Worm (Caenorhabditis elegans) whole organism, early embryonic: Measurements from ENCODE around the gene F49F1.2.
"Not testable (repeated sequence)": the region's sequence is repeated elsewhere in the genome, so short reads cannot be mapped to it uniquely, and the experiment has no call there.

Experiments
- B0310.2 ChIP-seq: sonication (generic microtip); optimal IDR thresholded peaks from 2 replicates; lab custom pipeline; 2016; ENCODE audit warnings: mild to moderate bottlenecking, missing genetic modification characterization, missing compliant biosample characterization
- F13C5.2 ChIP-seq: sonication (generic microtip); optimal IDR thresholded peaks from 2 replicates; lab custom pipeline; 2017; ENCODE audit warnings: mild to moderate bottlenecking, missing genetic modification characterization, inconsistent platforms, missing compliant biosample characterization
- aly-1 ChIP-seq: sonication (generic microtip); optimal IDR thresholded peaks from 2 replicates; lab custom pipeline; 2016; ENCODE audit warnings: missing genetic modification characterization, missing compliant biosample characterization
- ama-1 ChIP-seq: fragments of 150-350 bp; optimal IDR thresholded peaks from 2 replicates; lab custom pipeline; 2014
- ceh-13 ChIP-seq: fragments of 200-800 bp; sonication (Bioruptor generic); optimal IDR thresholded peaks from 2 replicates; lab custom pipeline; 2018; ENCODE audit warnings: mild to moderate bottlenecking, missing genetic modification characterization, missing compliant biosample characterization
- ceh-36 ChIP-seq: sonication (generic microtip); optimal IDR thresholded peaks from 2 replicates; lab custom pipeline; 2016; ENCODE audit warnings: missing genetic modification characterization, inconsistent platforms, missing compliant biosample characterization
- ets-7 ChIP-seq: sonication (generic microtip); optimal IDR thresholded peaks from 2 replicates; lab custom pipeline; 2016; ENCODE audit warnings: missing genotype, missing genetic modification characterization, missing compliant biosample characterization
- flt-1 ChIP-seq: fragments of 200-800 bp; sonication (Bioruptor generic); IDR thresholded peaks from 2 replicates; pipeline ENCODE4 v1.3.6; 2022; ENCODE audit warnings: missing genetic modification characterization, missing compliant biosample characterization
- hmbx-1 ChIP-seq: sonication (generic microtip); optimal IDR thresholded peaks from 2 replicates; lab custom pipeline; 2016; ENCODE audit warnings: mild to moderate bottlenecking, missing genetic modification characterization, missing compliant biosample characterization
- hmg-4 ChIP-seq: fragments of 200-800 bp; sonication (Bioruptor generic); optimal IDR thresholded peaks from 2 replicates; lab custom pipeline; 2018; ENCODE audit warnings: mild to moderate bottlenecking, missing genetic modification characterization, missing compliant biosample characterization
- hnd-1 ChIP-seq: sonication (generic microtip); optimal IDR thresholded peaks from 2 replicates; lab custom pipeline; 2016; ENCODE audit warnings: missing genetic modification characterization, missing compliant biosample characterization
- pes-1 ChIP-seq: fragments of 200-800 bp; sonication (Bioruptor generic); IDR thresholded peaks from 2 replicates; pipeline ENCODE4 v1.3.6; 2022; ENCODE audit warnings: missing genetic modification reagents, missing genetic modification characterization, missing compliant biosample characterization
- scrt-1 ChIP-seq: fragments of 200-800 bp; sonication (Bioruptor generic); IDR thresholded peaks from 2 replicates; pipeline ENCODE4 v1.3.6; 2022; ENCODE audit warnings: missing genetic modification characterization, missing compliant biosample characterization
- sea-1 ChIP-seq: fragments of 200-800 bp; sonication (Bioruptor generic); conservative IDR thresholded peaks from 2 replicates; pipeline ENCODE4 v1.3.6; 2022; ENCODE audit warnings: missing genetic modification characterization, missing compliant biosample characterization
- tbx-11 ChIP-seq: fragments of 200-800 bp; sonication (Bioruptor generic); IDR thresholded peaks from 2 replicates; pipeline ENCODE4 v1.3.6; 2022; ENCODE audit warnings: missing genetic modification characterization, missing compliant biosample characterization
- tbx-37 ChIP-seq: fragments of 200-800 bp; sonication (Bioruptor generic); conservative IDR thresholded peaks from 2 replicates; pipeline ENCODE4 v1.3.6; 2022; ENCODE audit warnings: missing genetic modification reagents, missing genetic modification characterization, missing compliant biosample characterization
- tra-4 ChIP-seq: sonication (generic microtip); optimal IDR thresholded peaks from 2 replicates; lab custom pipeline; 2017; ENCODE audit warnings: missing genetic modification characterization, missing compliant biosample characterization

Gene F49F1.2

ce11 chrIV:4114526-4114925 lies 1.2 kb upstream of the F49F1.2 start, which contains the start of gene F49F1.15:
Gene F49F1.15 (minus strand): TSS chrIV:4114626.
- TF ChIP-seq pes-1 (no peak), aly-1 (tag; lab: Kevin White, UChicago) (no peak), hnd-1 (tag; lab: Kevin White, UChicago) (no peak), tra-4 (tag; lab: Kevin White, UChicago) (no peak), ets-7 (tag; lab: Kevin White, UChicago) (no peak), tbx-37 (GFP tag; lab: Robert Waterston, UW) (no peak)

ce11 chrIV:4117432-4117831 lies 1.7 kb downstream of the F49F1.2 start, which contains the start of gene drd-50:
Gene drd-50 (plus strand): TSS chrIV:4117732.
- TF ChIP-seq pes-1 (no peak), aly-1 (tag; lab: Kevin White, UChicago) (no peak), hnd-1 (tag; lab: Kevin White, UChicago) (no peak), F13C5.2 (no peak), flt-1 (GFP tag; lab: Robert Waterston, UW) (no peak), ets-7 (tag; lab: Kevin White, UChicago) (no peak), tbx-37 (GFP tag; lab: Robert Waterston, UW) (no peak), sea-1 (GFP tag; lab: Robert Waterston, UW) (no peak), tbx-11 (no peak), hmg-4 (GFP tag; lab: Kevin White, UChicago) (no peak), hmbx-1 (tag; lab: Kevin White, UChicago) (no peak), ceh-36 (tag; lab: Kevin White, UChicago) (no peak), tra-4 (tag; lab: Kevin White, UChicago) (no peak), scrt-1 (GFP tag; lab: Robert Waterston, UW) (no peak), ama-1 (lab: Kevin White, UChicago) (no peak), B0310.2 (tag; lab: Kevin White, UChicago) (no peak), ceh-13 (GFP tag; lab: Kevin White, UChicago) (no peak)

ce11 chrIV:4120263-4120662 lies 4.5 kb downstream of the F49F1.2 start, which contains the start of gene F49F1.5:
Gene F49F1.5 (minus strand): TSS chrIV:4120415.
- no peak for TF ChIP-seq hmbx-1 (tag; lab: Kevin White, UChicago)
- TF ChIP-seq sea-1 (GFP tag; lab: Robert Waterston, UW) = no peak

- TF ChIP-seq ama-1 (lab: Kevin White, UChicago) (no peak), hmg-4 (GFP tag; lab: Kevin White, UChicago) (no peak), B0310.2 (tag; lab: Kevin White, UChicago) (no peak), ceh-36 (tag; lab: Kevin White, UChicago) (no peak), tbx-37 (GFP tag; lab: Robert Waterston, UW) (no peak), flt-1 (GFP tag; lab: Robert Waterston, UW) (no peak), aly-1 (tag; lab: Kevin White, UChicago) (no peak), hmbx-1 (tag; lab: Kevin White, UChicago) (no peak), tra-4 (tag; lab: Kevin White, UChicago) (no peak), scrt-1 (GFP tag; lab: Robert Waterston, UW) (no peak), ceh-13 (GFP tag; lab: Kevin White, UChicago) (no peak), sea-1 (GFP tag; lab: Robert Waterston, UW) (no peak), pes-1 (no peak), hnd-1 (tag; lab: Kevin White, UChicago) (no peak), tbx-11 (no peak)
These were observed 5.3 kb downstream of the F49F1.2 start for ce11 chrIV:4121055-4121454.

- TF ChIP-seq hmg-4 (GFP tag; lab: Kevin White, UChicago) (no peak), hnd-1 (tag; lab: Kevin White, UChicago) (no peak), ceh-13 (GFP tag; lab: Kevin White, UChicago) (no peak), scrt-1 (GFP tag; lab: Robert Waterston, UW) (no peak), sea-1 (GFP tag; lab: Robert Waterston, UW) (no peak), tbx-37 (GFP tag; lab: Robert Waterston, UW) (no peak), ama-1 (lab: Kevin White, UChicago) (no peak), flt-1 (GFP tag; lab: Robert Waterston, UW) (no peak), F13C5.2 (no peak), ets-7 (tag; lab: Kevin White, UChicago) (no peak), hmbx-1 (tag; lab: Kevin White, UChicago) (no peak), pes-1 (no peak), tbx-11 (no peak), aly-1 (tag; lab: Kevin White, UChicago) (no peak), ceh-36 (tag; lab: Kevin White, UChicago) (no peak), tra-4 (tag; lab: Kevin White, UChicago) (no peak), B0310.2 (tag; lab: Kevin White, UChicago) (no peak)
These were observed 7.3 kb downstream of the F49F1.2 start, which contains the start of gene mul-1 for ce11 chrIV:4123083-4123482. Gene mul-1 (minus strand): TSS chrIV:4123166.

ce11 chrIV:4125657-4126056 lies 9.9 kb downstream of the F49F1.2 start, which contains the start of gene F49F1.7:
Gene F49F1.7 (minus strand): TSS chrIV:4125757.
- not testable (repeated sequence) for TF ChIP-seq scrt-1 (GFP tag; lab: Robert Waterston, UW); tbx-37 (GFP tag; lab: Robert Waterston, UW); ets-7 (tag; lab: Kevin White, UChicago)

- TF ChIP-seq flt-1 (GFP tag; lab: Robert Waterston, UW) (no peak), tbx-11 (no peak), tra-4 (tag; lab: Kevin White, UChicago) (no peak), ama-1 (lab: Kevin White, UChicago) (no peak), hnd-1 (tag; lab: Kevin White, UChicago) (no peak), sea-1 (GFP tag; lab: Robert Waterston, UW) (no peak), tbx-37 (GFP tag; lab: Robert Waterston, UW) (no peak)
These were observed 20.0 kb downstream of the F49F1.2 start, which contains the start of gene F49F1.17 for ce11 chrIV:4135744-4136143. Gene F49F1.17 (minus strand): TSS chrIV:4135844.
